Worm (Caenorhabditis elegans): ENCODE measurements around the gene Y62H9A.3.

Y62H9A.3 gene

DNA sequence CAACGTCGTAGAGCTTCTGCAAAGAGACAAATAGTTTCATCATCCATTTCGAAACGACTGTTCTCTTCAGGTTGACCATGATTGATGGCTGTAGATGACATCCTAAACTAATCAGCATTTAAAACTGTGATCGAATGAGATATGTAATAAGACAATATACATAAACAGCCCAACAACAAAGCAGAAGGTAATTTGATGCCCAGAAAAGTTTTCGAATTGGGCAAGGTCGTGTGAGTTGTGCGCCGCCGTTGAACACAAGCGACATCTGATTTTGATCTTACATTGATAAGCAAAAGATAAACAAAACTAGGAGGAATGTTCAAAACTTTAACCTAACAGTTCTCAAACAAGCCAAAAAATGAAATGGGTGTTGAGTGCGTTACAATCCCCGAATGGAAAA, 5.8 kb upstream of the Y62H9A.3 start, which contains the start of gene Y62H9A.7:
TSS of gene Y62H9A.7 (minus strand) at position 101 of the 400 bp plus-strand sequence.
- TF ChIP-seq aha-1 (tag), result no peak
- TF ChIP-seq nhr-77 (tag; optimal IDR thresholded peaks at IDR 0.05), result no peak
- no peak for TF ChIP-seq hlh-11 (tag; optimal IDR thresholded peaks at IDR 0.05)
- no peak for TF ChIP-seq lin-15B (tag; optimal IDR thresholded peaks at IDR 0.05)
- no peak for TF ChIP-seq F26F4.8 (GFP tag; conservative IDR thresholded peaks at IDR 0.05)
- no peak for TF ChIP-seq snpc-1.2 (GFP tag; IDR thresholded peaks at IDR 0.05)
- TF ChIP-seq ceh-82 (tag; optimal IDR thresholded peaks at IDR 0.05), result no peak
- TF ChIP-seq dmd-8 (GFP tag; IDR thresholded peaks at IDR 0.05), result no peak
- no peak for TF ChIP-seq egl-27 (tag; optimal IDR thresholded peaks at IDR 0.05)

DNA sequence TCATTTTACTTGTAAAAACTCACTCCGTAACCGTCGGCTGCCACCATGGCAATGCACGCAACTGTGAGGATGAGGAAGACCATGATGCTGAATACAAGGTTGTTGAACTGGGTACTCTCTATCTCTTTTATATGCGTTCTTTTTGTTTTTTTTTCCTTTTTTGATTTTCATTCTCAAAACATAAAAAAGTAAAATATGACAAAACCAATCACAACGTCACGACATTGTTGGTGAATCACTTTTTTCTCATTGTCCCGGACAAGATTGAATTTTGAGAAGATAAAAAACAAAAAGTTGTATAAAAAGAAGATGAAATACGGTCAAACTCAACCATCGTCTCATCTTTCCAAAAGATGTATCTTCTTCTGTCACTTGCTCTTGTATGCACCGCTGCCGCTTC, 3.0 kb upstream of the Y62H9A.3 start, which contains the start of the genes Y62H9A.5 and ule-5:
TSS of gene Y62H9A.5 (minus strand) at position 101 of the 400 bp plus-strand sequence.
TSS of gene ule-5 (plus strand) at position 328 of the 400 bp plus-strand sequence.
- no peak for TF ChIP-seq fkh-10 (GFP tag; optimal IDR thresholded peaks at IDR 0.05)
- no peak for TF ChIP-seq nhr-28 (tag; optimal IDR thresholded peaks at IDR 0.05)
- TF ChIP-seq nhr-10 (tag; optimal IDR thresholded peaks at IDR 0.05), result no peak
- TF ChIP-seq snpc-4 (tag; optimal IDR thresholded peaks at IDR 0.05), result no peak
- TF ChIP-seq F49E8.2 (tag; optimal IDR thresholded peaks at IDR 0.05; ENCODE audit: borderline replicate concordance), result no peak
- TF ChIP-seq sdz-12 (GFP tag; optimal IDR thresholded peaks at IDR 0.05), result no peak
- no peak for TF ChIP-seq attf-4 (tag; optimal IDR thresholded peaks at IDR 0.05)
- TF ChIP-seq zfp-2 (tag; optimal IDR thresholded peaks at IDR 0.05), result no peak
- TF ChIP-seq nhr-111 (GFP tag; optimal IDR thresholded peaks at IDR 0.05), result no peak
- TF ChIP-seq mxl-3 (GFP tag; optimal IDR thresholded peaks at IDR 0.05), result no peak
- no peak for TF ChIP-seq F10B5.3 (tag; optimal IDR thresholded peaks at IDR 0.05)
- TF ChIP-seq egl-27 (tag; optimal IDR thresholded peaks at IDR 0.05), result no peak

DNA sequence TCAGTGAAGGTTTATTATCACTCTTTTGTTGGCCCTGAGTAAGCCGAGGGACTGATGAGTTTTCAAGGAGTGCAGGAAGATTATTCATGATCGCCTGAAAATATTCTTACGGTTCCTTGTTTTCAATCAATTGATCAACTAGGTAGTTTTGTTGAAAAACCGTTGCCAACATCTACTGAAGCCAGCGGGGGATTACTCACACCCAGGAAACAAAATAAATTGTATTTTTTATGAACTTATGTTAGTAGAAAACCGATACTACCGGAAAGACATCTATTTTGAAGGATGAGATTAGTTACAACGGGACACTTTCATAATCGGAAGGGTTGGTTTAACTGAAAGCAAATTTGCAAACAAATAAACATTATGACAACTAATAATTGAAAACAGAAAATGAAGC, 1.7 kb downstream of the Y62H9A.3 start, which contains the start of gene Y62H9A.2:
TSS of gene Y62H9A.2 (minus strand) at position 101 of the 400 bp plus-strand sequence.
- TF ChIP-seq sdz-12 (GFP tag; optimal IDR thresholded peaks at IDR 0.05) (no peak), mep-1 (tag; optimal IDR thresholded peaks at IDR 0.05) (no peak), lin-15B (tag; optimal IDR thresholded peaks at IDR 0.05) (no peak), nhr-25 (tag; optimal IDR thresholded peaks at IDR 0.05; ENCODE audit: borderline replicate concordance, insufficient read depth) (no peak)

DNA sequence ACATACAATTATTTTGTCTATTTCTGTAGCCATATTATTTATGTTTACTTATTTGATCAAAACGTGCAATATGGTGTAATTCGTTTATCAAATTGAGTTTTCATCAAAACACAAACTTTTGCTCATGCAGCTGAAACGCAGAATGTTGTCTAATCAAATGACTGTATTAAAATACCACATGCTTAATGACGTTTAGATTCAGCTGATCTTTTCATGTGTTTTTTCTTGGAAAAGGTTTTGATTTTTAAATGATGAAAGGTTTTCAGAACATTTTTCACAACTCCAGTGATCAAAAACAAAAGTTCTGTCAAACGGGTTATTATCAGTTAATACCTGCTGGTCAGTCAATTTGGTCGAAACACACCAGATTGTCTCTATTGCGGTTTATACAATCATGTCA, 4.5 kb downstream of the Y62H9A.3 start, which contains the start of gene Y62H9A.1:
TSS of gene Y62H9A.1 (plus strand) at position 282 of the 400 bp plus-strand sequence.
- TF ChIP-seq nhr-28 (tag; optimal IDR thresholded peaks at IDR 0.05) (no peak), mdl-1 (tag; optimal IDR thresholded peaks at IDR 0.05) (no peak), D1046.2 (GFP tag; IDR thresholded peaks at IDR 0.05) (no peak)

DNA sequence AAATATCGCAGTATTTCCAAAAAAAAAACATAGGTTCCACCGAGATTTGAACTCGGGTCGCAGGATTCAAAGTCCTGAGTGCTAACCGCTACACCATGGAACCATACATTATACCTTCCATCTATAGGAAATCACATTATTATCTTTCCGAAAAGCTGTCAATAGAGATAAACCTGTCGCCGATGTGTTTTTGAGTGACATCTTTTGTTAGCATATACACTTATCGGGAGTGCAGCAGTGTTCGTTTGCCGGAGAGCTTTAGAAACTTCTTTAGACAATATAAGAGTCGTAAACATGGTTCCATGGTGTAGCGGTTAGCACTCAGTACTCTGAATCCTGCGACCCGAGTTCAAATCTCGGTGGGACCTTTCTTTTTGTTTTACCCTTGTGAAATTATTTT, 7.6 kb downstream of the Y62H9A.3 start:
- TF ChIP-seq Y48G9A.11 (GFP tag; IDR thresholded peaks at IDR 0.05) (no peak), nhr-48 (tag; optimal IDR thresholded peaks at IDR 0.05) (peak; percentile 44), vab-7 (GFP tag; IDR thresholded peaks at IDR 0.05) (peak; percentile 71), fkh-10 (GFP tag; optimal IDR thresholded peaks at IDR 0.05) (no peak), nhr-25 (tag; optimal IDR thresholded peaks at IDR 0.05; ENCODE audit: borderline replicate concordance, insufficient read depth) (no peak), D1046.2 (GFP tag; IDR thresholded peaks at IDR 0.05) (no peak), zag-1 (tag; optimal IDR thresholded peaks at IDR 0.05) (no peak), tag-97 (GFP tag; IDR thresholded peaks at IDR 0.05) (no peak), nhr-237 (tag; optimal IDR thresholded peaks at IDR 0.05) (no peak), zip-11 (GFP tag; IDR thresholded peaks at IDR 0.05) (no peak; the same call in 1 of the 2 replicates), unc-130 (GFP tag; optimal IDR thresholded peaks at IDR 0.05) (no peak), ces-1 (GFP tag; optimal IDR thresholded peaks at IDR 0.05) (no peak), ceh-32 (tag; optimal IDR thresholded peaks at IDR 0.05; ENCODE audit: poor library complexity) (no peak), Y75B8A.6 (GFP tag; IDR thresholded peaks at IDR 0.05) (0 out of 2 replicates have a peak, but pooled peaks have one; percentile 20), cey-2 (tag; optimal IDR thresholded peaks at IDR 0.05; ENCODE audit: borderline replicate concordance, insufficient read depth) (no peak), nhr-76 (tag; optimal IDR thresholded peaks at IDR 0.05) (no peak), fos-1 (tag; optimal IDR thresholded peaks at IDR 0.05) (no peak), ama-1 (optimal IDR thresholded peaks at IDR 0.05) (no peak), lin-38 (GFP tag; IDR thresholded peaks at IDR 0.05) (no peak), T20F7.1 (GFP tag; optimal IDR thresholded peaks at IDR 0.05) (no peak), nhr-102 (tag; optimal IDR thresholded peaks at IDR 0.05) (no peak), ceh-82 (tag; optimal IDR thresholded peaks at IDR 0.05) (no peak), mxl-2 (GFP tag; conservative IDR thresholded peaks at IDR 0.05) (no peak), unc-62 (GFP tag; optimal IDR thresholded peaks at IDR 0.05 in 1 of 2) (peak in 1 of 2 experiments; percentile 18), unc-62 (tag; optimal IDR thresholded peaks at IDR 0.05) (no peak)
